Worm (Caenorhabditis elegans) whole organism, late embryonic: Measurements from ENCODE around the gene T04C12.9.

ENCODE experiments used
- ceh-19 ChIP-seq: fragments of 200-800 bp; sonication (Bioruptor generic); optimal IDR thresholded peaks from 2 replicates; lab custom pipeline; 2018; ENCODE audit warnings: mild to moderate bottlenecking, missing genetic modification characterization, missing compliant biosample characterization
- ceh-45 ChIP-seq: fragments of 200-800 bp; sonication (Bioruptor generic); IDR thresholded peaks from 2 replicates; pipeline ENCODE4 v1.3.6; 2022; ENCODE audit warnings: missing genetic modification reagents, missing genetic modification characterization, missing compliant biosample characterization
- dve-1 ChIP-seq: sonication (generic microtip); optimal IDR thresholded peaks from 2 replicates; lab custom pipeline; 2017; ENCODE audit warnings: antibody characterized with exemption, mild to moderate bottlenecking, missing genetic modification characterization, missing compliant biosample characterization
- fkh-10 ChIP-seq: fragments of 150-350 bp; optimal IDR thresholded peaks from 2 replicates; lab custom pipeline; 2014; ENCODE audit warnings: missing biosample characterization, missing genetic modification reagents, missing genetic modification characterization
- gmeb-2 ChIP-seq: sonication (generic microtip); optimal IDR thresholded peaks from 2 replicates; lab custom pipeline; 2016; ENCODE audit warnings: missing genetic modification characterization, inconsistent platforms, missing compliant biosample characterization
- nfya-1 ChIP-seq: sonication (generic microtip); optimal IDR thresholded peaks from 2 replicates; lab custom pipeline; 2017; ENCODE audit warnings: missing genetic modification characterization, mild to moderate bottlenecking, missing compliant biosample characterization, antibody characterized with exemption, moderate library complexity
- pha-4 ChIP-seq: fragments of 150-350 bp; optimal IDR thresholded peaks from 2 replicates; lab custom pipeline; 2018; ENCODE audit warnings: missing biosample characterization, missing genetic modification reagents, missing genetic modification characterization
- rnt-1 ChIP-seq: sonication (generic microtip); optimal IDR thresholded peaks from 2 replicates; lab custom pipeline; 2016; ENCODE audit warnings: missing genetic modification characterization, missing compliant biosample characterization
- sox-4 ChIP-seq: sonication (generic microtip); optimal IDR thresholded peaks from 2 replicates; lab custom pipeline; 2017; ENCODE audit warnings: mild to moderate bottlenecking, missing genetic modification characterization, inconsistent platforms, missing compliant biosample characterization
- unc-86 ChIP-seq: sonication (generic microtip); optimal IDR thresholded peaks from 2 replicates; lab custom pipeline; 2016; ENCODE audit warnings: missing genetic modification characterization, missing compliant biosample characterization

- TF ChIP-seq dve-1 (tag; lab: Kevin White, UChicago) (no peak), nfya-1 (tag; lab: Kevin White, UChicago) (peak; percentile 40), sox-4 (tag; lab: Kevin White, UChicago) (no peak), ceh-45 (GFP tag; lab: Robert Waterston, UW) (no peak), unc-86 (tag; lab: Kevin White, UChicago) (no peak), gmeb-2 (tag; lab: Kevin White, UChicago) (no peak), pha-4 (tag; lab: Kevin White, UChicago) (no peak), fkh-10 (GFP tag; lab: Kevin White, UChicago) (no peak), ceh-19 (GFP tag; lab: Kevin White, UChicago) (no peak), rnt-1 (tag; lab: Kevin White, UChicago) (peak; percentile 26)
Observed at ce11 chrV:11078104-11078724, 15.2 kb upstream of the T04C12.9 start, which contains the start of gene act-2.
